Worm (Caenorhabditis elegans) whole organism, L2 larva: ENCODE data around the gene sld-5.

Experiments
- C34F6.9 ChIP-seq: fragments of 150-350 bp; optimal IDR thresholded peaks from 2 replicates; lab custom pipeline; 2014; ENCODE audit warnings: missing biosample characterization, missing genetic modification characterization
- F13H6.1 ChIP-seq: sonication (generic microtip); optimal IDR thresholded peaks from 2 replicates; lab custom pipeline; 2016; ENCODE audit warnings: missing genetic modification characterization, missing compliant biosample characterization
- R02D3.7 ChIP-seq: fragments of 150-350 bp; optimal IDR thresholded peaks from 2 replicates; lab custom pipeline; 2014; ENCODE audit warnings: missing biosample characterization, missing genetic modification characterization
- ZK546.5 ChIP-seq: sonication (generic microtip); optimal IDR thresholded peaks from 2 replicates; lab custom pipeline; 2017; ENCODE audit warnings: missing biosample characterization, missing genetic modification characterization
- alr-1 ChIP-seq: fragments of 150-350 bp; optimal IDR thresholded peaks from 2 replicates; lab custom pipeline; 2014; ENCODE audit warnings: missing biosample characterization, missing genetic modification characterization
- aly-2 ChIP-seq: fragments of 150-350 bp; optimal IDR thresholded peaks from 2 replicates; lab custom pipeline; 2014; ENCODE audit warnings: missing biosample characterization, missing genetic modification characterization
- ama-1 ChIP-seq: fragments of 150-350 bp; optimal IDR thresholded peaks from 2 replicates; lab custom pipeline; 2018; ENCODE audit warnings: inconsistent platforms
- ceh-16 ChIP-seq: fragments of 150-350 bp; optimal IDR thresholded peaks from 2 replicates; lab custom pipeline; 2014; ENCODE audit warnings: missing biosample characterization, missing genetic modification characterization
- crh-2 ChIP-seq: sonication (generic microtip); optimal IDR thresholded peaks from 2 replicates; lab custom pipeline; 2017; ENCODE audit warnings: missing biosample characterization, missing genetic modification characterization
- egl-27 ChIP-seq: sonication (generic microtip); optimal IDR thresholded peaks from 3 replicates; lab custom pipeline; 2017; ENCODE audit warnings: missing biosample characterization, missing genetic modification reagents, missing genetic modification characterization
- elt-1 ChIP-seq: fragments of 150-350 bp; optimal IDR thresholded peaks from 2 replicates; lab custom pipeline; 2014; ENCODE audit warnings: missing biosample characterization, missing genetic modification characterization
- elt-3 ChIP-seq: sonication (generic microtip); optimal IDR thresholded peaks from 2 replicates; lab custom pipeline; 2017; ENCODE audit warnings: missing biosample characterization, missing genetic modification characterization
- fos-1 ChIP-seq: fragments of 150-350 bp; optimal IDR thresholded peaks from 2 replicates; lab custom pipeline; 2014; ENCODE audit warnings: missing biosample characterization, missing genetic modification characterization
- gmeb-1 ChIP-seq: fragments of 150-350 bp; optimal IDR thresholded peaks from 2 replicates; lab custom pipeline; 2014; ENCODE audit warnings: missing biosample characterization, missing genetic modification characterization
- lin-13 ChIP-seq: fragments of 150-350 bp; optimal IDR thresholded peaks from 2 replicates; lab custom pipeline; 2014; ENCODE audit warnings: missing biosample characterization, missing genetic modification reagents, missing genetic modification characterization
- lsy-2 ChIP-seq, 2 experiments: fragments of 150-350 bp in 1 of 2; sonication (generic microtip) in 1 of 2; optimal IDR thresholded peaks; 2 replicates each; lab custom pipeline; 2014 to 2017; ENCODE audit warnings: missing biosample characterization in 2 of 2, missing genetic modification characterization in 2 of 2
- mab-5 ChIP-seq: fragments of 150-350 bp; optimal IDR thresholded peaks from 2 replicates; lab custom pipeline; 2014; ENCODE audit warnings: missing biosample characterization, missing genetic modification characterization
- mbf-1 ChIP-seq: sonication (generic microtip); optimal IDR thresholded peaks from 2 replicates; lab custom pipeline; 2017; ENCODE audit warnings: missing biosample characterization, missing genetic modification characterization
- nhr-10 ChIP-seq: sonication (generic microtip); optimal IDR thresholded peaks from 2 replicates; lab custom pipeline; 2017; ENCODE audit warnings: missing biosample characterization, missing genetic modification characterization
- nhr-11 ChIP-seq: fragments of 150-350 bp; optimal IDR thresholded peaks from 2 replicates; lab custom pipeline; 2014; ENCODE audit warnings: missing biosample characterization, missing genetic modification characterization
- nhr-129 ChIP-seq: fragments of 150-350 bp; optimal IDR thresholded peaks from 2 replicates; lab custom pipeline; 2014; ENCODE audit warnings: missing biosample characterization, missing genetic modification characterization
- nhr-21 ChIP-seq: fragments of 150-350 bp; optimal IDR thresholded peaks from 2 replicates; lab custom pipeline; 2014; ENCODE audit warnings: missing biosample characterization, missing genetic modification characterization
- nhr-23 ChIP-seq: fragments of 150-350 bp; optimal IDR thresholded peaks from 2 replicates; lab custom pipeline; 2014; ENCODE audit warnings: missing biosample characterization, missing genetic modification reagents, missing genetic modification characterization
- nhr-237 ChIP-seq: fragments of 150-350 bp; optimal IDR thresholded peaks from 2 replicates; lab custom pipeline; 2014; ENCODE audit warnings: missing biosample characterization, missing genetic modification characterization
- nhr-25 ChIP-seq: fragments of 150-350 bp; sonication (generic microtip); optimal IDR thresholded peaks from 3 replicates; lab custom pipeline; 2014; ENCODE audit warnings: missing biosample characterization, missing genetic modification characterization
- nhr-6 ChIP-seq: fragments of 150-350 bp; optimal IDR thresholded peaks from 2 replicates; lab custom pipeline; 2014; ENCODE audit warnings: missing biosample characterization, missing genetic modification characterization
- nhr-77 ChIP-seq: fragments of 150-350 bp; optimal IDR thresholded peaks from 2 replicates; lab custom pipeline; 2014; ENCODE audit warnings: missing biosample characterization, missing genetic modification characterization
- peb-1 ChIP-seq: fragments of 150-350 bp; optimal IDR thresholded peaks from 2 replicates; lab custom pipeline; 2014; ENCODE audit warnings: missing biosample characterization, missing genetic modification characterization
- sem-4 ChIP-seq: fragments of 150-350 bp; optimal IDR thresholded peaks from 2 replicates; lab custom pipeline; 2014; ENCODE audit warnings: missing biosample characterization, missing genetic modification reagents, missing genetic modification characterization
- skn-1 ChIP-seq: sonication (generic microtip); optimal IDR thresholded peaks from 2 replicates; lab custom pipeline; 2017; ENCODE audit warnings: missing biosample characterization, missing genetic modification characterization
- sma-3 ChIP-seq: sonication (generic microtip); optimal IDR thresholded peaks from 2 replicates; lab custom pipeline; 2016; ENCODE audit warnings: missing genetic modification reagents, missing genetic modification characterization, missing compliant biosample characterization
- snpc-4 ChIP-seq: fragments of 150-350 bp; optimal IDR thresholded peaks from 2 replicates; lab custom pipeline; 2014; ENCODE audit warnings: missing biosample characterization, missing genetic modification characterization
- unc-39 ChIP-seq: fragments of 150-350 bp; optimal IDR thresholded peaks from 2 replicates; lab custom pipeline; 2014; ENCODE audit warnings: missing biosample characterization, missing genetic modification characterization
- unc-55 ChIP-seq: fragments of 150-350 bp; sonication (generic microtip); optimal IDR thresholded peaks from 3 replicates; lab custom pipeline; 2014; ENCODE audit warnings: missing biosample characterization, missing genetic modification reagents, missing genetic modification characterization
- unc-62 ChIP-seq: fragments of 150-350 bp; optimal IDR thresholded peaks from 2 replicates; lab custom pipeline; 2014; ENCODE audit warnings: missing biosample characterization, missing genetic modification reagents, missing genetic modification characterization
- zag-1 ChIP-seq: fragments of 150-350 bp; optimal IDR thresholded peaks from 2 replicates; lab custom pipeline; 2014; ENCODE audit warnings: missing biosample characterization, missing genetic modification characterization
- ztf-1 ChIP-seq: fragments of 200-800 bp; sonication (Bioruptor generic); conservative IDR thresholded peaks from 2 replicates; pipeline ENCODE4 v1.3.6; 2022; ENCODE audit warnings: missing genetic modification characterization, missing compliant biosample characterization
- ztf-4 ChIP-seq: fragments of 150-350 bp; optimal IDR thresholded peaks from 2 replicates; lab custom pipeline; 2014; ENCODE audit warnings: missing biosample characterization, missing genetic modification characterization

Gene sld-5

ce11 chrV:20237429-20237828, at the start of gene sld-5:
sld-5 (minus strand) TSS chrV:20237745.
- no peak for TF ChIP-seq ceh-16 (tag; lab: Kevin White, UChicago)
- no peak for TF ChIP-seq nhr-129
- no peak for TF ChIP-seq nhr-6 (tag; lab: Kevin White, UChicago)
- TF ChIP-seq aly-2 (tag; lab: Kevin White, UChicago), result no peak
- TF ChIP-seq sem-4 (tag; lab: Kevin White, UChicago), result no peak
- no peak for TF ChIP-seq nhr-10 (tag; lab: Kevin White, UChicago)
- no peak for TF ChIP-seq fos-1 (tag; lab: Kevin White, UChicago)
- TF ChIP-seq nhr-25 (tag; lab: Kevin White, UChicago), result no peak
- TF ChIP-seq alr-1 (tag; lab: Kevin White, UChicago), result no peak
- TF ChIP-seq unc-62 (GFP tag; lab: Kevin White, UChicago), result no peak
- no peak for TF ChIP-seq ztf-4
- TF ChIP-seq mab-5 (tag; lab: Kevin White, UChicago), result no peak
- no peak for TF ChIP-seq nhr-11 (tag; lab: Kevin White, UChicago)
- no peak for TF ChIP-seq nhr-237 (tag; lab: Kevin White, UChicago)

- TF ChIP-seq skn-1 (tag; lab: Kevin White, UChicago) (no peak), gmeb-1 (tag; lab: Kevin White, UChicago) (no peak), nhr-77 (tag; lab: Kevin White, UChicago) (no peak), peb-1 (no peak), R02D3.7 (tag; lab: Kevin White, UChicago) (no peak), fos-1 (tag; lab: Kevin White, UChicago) (no peak), nhr-237 (tag; lab: Kevin White, UChicago) (no peak), nhr-25 (tag; lab: Kevin White, UChicago) (no peak), snpc-4 (tag; lab: Kevin White, UChicago) (no peak)
These were observed 45.3 kb upstream of the sld-5 start for ce11 chrV:20282827-20283226.

DNA sequence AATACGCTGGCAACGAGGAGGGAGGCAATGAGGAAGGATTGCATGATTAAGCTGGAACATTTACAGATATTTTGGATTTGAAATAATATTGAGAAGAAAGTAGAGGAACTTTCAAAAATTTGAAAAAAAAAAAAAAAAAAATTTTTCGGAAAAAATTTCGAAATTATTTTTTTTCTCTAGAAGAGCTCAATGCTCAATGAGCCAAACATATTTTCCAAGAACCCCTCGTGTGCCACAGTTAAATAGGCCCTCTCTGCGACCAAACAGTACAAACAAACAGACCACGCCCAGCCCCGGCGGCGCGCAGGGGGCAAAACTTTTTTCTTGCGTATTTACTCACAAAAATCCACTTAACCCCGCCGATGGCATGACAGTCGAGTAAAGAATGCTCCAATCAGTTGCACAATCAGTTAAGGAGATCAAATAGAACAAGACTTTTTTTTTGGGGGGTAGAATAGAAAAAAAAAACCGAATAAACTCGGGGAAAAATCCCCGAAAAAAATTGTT, 42.3 kb upstream of the sld-5 start, which contains the start of gene pqn-94:
Gene pqn-94, minus strand, starts transcription at position 51 of the 507 bp plus-strand sequence.
- no peak for TF ChIP-seq mbf-1 (tag; lab: Kevin White, UChicago)
- TF ChIP-seq nhr-21, result no peak
- TF ChIP-seq nhr-25 (tag; lab: Kevin White, UChicago), result no peak
- peak; percentile 75 for TF ChIP-seq F13H6.1 (tag; lab: Kevin White, UChicago)

DNA sequence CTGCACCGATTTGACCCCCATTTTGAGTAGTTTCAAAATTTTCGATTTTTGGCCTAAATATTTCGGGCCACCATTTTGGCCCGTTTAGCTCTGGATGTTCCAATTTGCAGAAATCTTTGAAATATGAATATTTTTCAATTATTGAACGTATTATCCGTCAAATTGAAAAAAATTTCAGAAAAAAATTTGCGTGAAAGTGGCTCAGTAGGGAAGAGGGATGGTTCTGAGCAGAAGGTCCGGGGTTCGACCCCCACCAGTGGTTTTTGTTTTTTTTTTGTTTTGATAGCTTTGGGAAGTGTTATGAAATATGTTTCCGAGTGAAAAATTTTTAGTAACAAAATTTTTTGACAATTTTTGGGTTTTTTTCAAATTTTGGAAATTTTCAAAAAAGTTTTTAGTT, 41.8 kb upstream of the sld-5 start:
- no peak for TF ChIP-seq aly-2 (tag; lab: Kevin White, UChicago)
- no peak for TF ChIP-seq nhr-77 (tag; lab: Kevin White, UChicago)
- no peak for TF ChIP-seq nhr-10 (tag; lab: Kevin White, UChicago)
- no peak for TF ChIP-seq elt-3 (tag; lab: Kevin White, UChicago)
- no peak for TF ChIP-seq fos-1 (tag; lab: Kevin White, UChicago)
- no peak for TF ChIP-seq peb-1
- TF ChIP-seq mbf-1 (tag; lab: Kevin White, UChicago), result no peak

- TF ChIP-seq F13H6.1 (tag; lab: Kevin White, UChicago) (no peak), nhr-77 (tag; lab: Kevin White, UChicago) (no peak), lsy-2 (tag; optimal IDR thresholded peaks at IDR 0.05; lab: Kevin White, UChicago) (no peak), R02D3.7 (tag; lab: Kevin White, UChicago) (no peak), crh-2 (no peak), skn-1 (tag; lab: Kevin White, UChicago) (no peak), unc-39 (tag; lab: Kevin White, UChicago) (no peak), nhr-23 (tag; lab: Kevin White, UChicago) (no peak), ZK546.5 (tag; lab: Kevin White, UChicago) (no peak), unc-55 (GFP tag; lab: Kevin White, UChicago) (no peak), elt-1 (no peak)
These were observed 39.4 kb upstream of the sld-5 start for ce11 chrV:20276923-20277322.

- TF ChIP-seq fos-1 (tag; lab: Kevin White, UChicago) (peak; percentile 5), aly-2 (tag; lab: Kevin White, UChicago) (no peak), crh-2 (peak; percentile 70), sma-3 (peak; percentile 12), nhr-6 (tag; lab: Kevin White, UChicago) (no peak), ztf-4 (no peak), unc-62 (GFP tag; lab: Kevin White, UChicago) (no peak), snpc-4 (tag; lab: Kevin White, UChicago) (no peak), nhr-237 (tag; lab: Kevin White, UChicago) (no peak), egl-27 (tag; lab: Kevin White, UChicago) (no peak), ztf-1 (GFP tag; lab: Robert Waterston, UW) (no peak), mbf-1 (tag; lab: Kevin White, UChicago) (no peak), nhr-129 (peak; percentile 57), unc-55 (GFP tag; lab: Kevin White, UChicago) (peak; percentile 89), zag-1 (no peak), sem-4 (tag; lab: Kevin White, UChicago) (no peak), gmeb-1 (tag; lab: Kevin White, UChicago) (peak; percentile 55), elt-3 (tag; lab: Kevin White, UChicago) (no peak), peb-1 (no peak), nhr-10 (tag; lab: Kevin White, UChicago) (no peak), ama-1 (lab: Kevin White, UChicago) (no peak), lin-13 (GFP tag; lab: Kevin White, UChicago) (peak; percentile 48), lsy-2 (tag; optimal IDR thresholded peaks at IDR 0.05; lab: Kevin White, UChicago) (peak in 1 of 2 experiments; percentile 69), C34F6.9 (tag; lab: Kevin White, UChicago) (peak; percentile 56), elt-1 (no peak), skn-1 (tag; lab: Kevin White, UChicago) (no peak), R02D3.7 (tag; lab: Kevin White, UChicago) (peak; percentile 57), ZK546.5 (tag; lab: Kevin White, UChicago) (no peak)
- TF ChIP-seq, all 48 proteins: peak for 10
These were observed 32.2 kb upstream of the sld-5 start, which contains the start of the genes prmt-1 and cdkr-3 for ce11 chrV:20269661-20270137. prmt-1 (minus strand) TSS chrV:20269711. cdkr-3 (plus strand) TSS chrV:20270107.
